Worm (Caenorhabditis elegans) whole organism, late embryonic: ENCODE results near the gene Y45F10D.2.

Experiments
- ceh-24 ChIP-seq: sonication (generic microtip); optimal IDR thresholded peaks from 2 replicates; lab custom pipeline; 2016; ENCODE audit warnings: mild to moderate bottlenecking, missing genetic modification characterization, missing compliant biosample characterization
- ceh-45 ChIP-seq: fragments of 200-800 bp; sonication (Bioruptor generic); IDR thresholded peaks from 2 replicates; pipeline ENCODE4 v1.3.6; 2022; ENCODE audit warnings: missing genetic modification reagents, missing genetic modification characterization, missing compliant biosample characterization
- dmd-4 ChIP-seq: sonication (generic microtip); optimal IDR thresholded peaks from 2 replicates; lab custom pipeline; 2016; ENCODE audit warnings: borderline replicate concordance, missing genetic modification characterization, missing compliant biosample characterization
- fkh-6 ChIP-seq: sonication (generic microtip); optimal IDR thresholded peaks from 2 replicates; lab custom pipeline; 2016; ENCODE audit warnings: missing genetic modification characterization, missing compliant biosample characterization
- lim-6 ChIP-seq: sonication (generic microtip); optimal IDR thresholded peaks from 2 replicates; lab custom pipeline; 2016; ENCODE audit warnings: missing genetic modification characterization, missing compliant biosample characterization
- pqm-1 ChIP-seq: sonication (generic microtip); optimal IDR thresholded peaks from 2 replicates; lab custom pipeline; 2016; ENCODE audit warnings: missing genetic modification characterization, missing compliant biosample characterization

- TF ChIP-seq dmd-4 (tag; lab: Kevin White, UChicago) (no peak), fkh-6 (tag; lab: Kevin White, UChicago) (no peak), ceh-24 (tag; lab: Kevin White, UChicago) (no peak), pqm-1 (tag; lab: Kevin White, UChicago) (no peak), ceh-45 (GFP tag; lab: Robert Waterston, UW) (no peak), lim-6 (tag; lab: Kevin White, UChicago) (no peak)
Measured at ce11 chrIV:13776745-13777144, 2.3 kb upstream of the Y45F10D.2 start.
